Worm (Caenorhabditis elegans): ENCODE measurements around the gene T16G12.7.

DNA sequence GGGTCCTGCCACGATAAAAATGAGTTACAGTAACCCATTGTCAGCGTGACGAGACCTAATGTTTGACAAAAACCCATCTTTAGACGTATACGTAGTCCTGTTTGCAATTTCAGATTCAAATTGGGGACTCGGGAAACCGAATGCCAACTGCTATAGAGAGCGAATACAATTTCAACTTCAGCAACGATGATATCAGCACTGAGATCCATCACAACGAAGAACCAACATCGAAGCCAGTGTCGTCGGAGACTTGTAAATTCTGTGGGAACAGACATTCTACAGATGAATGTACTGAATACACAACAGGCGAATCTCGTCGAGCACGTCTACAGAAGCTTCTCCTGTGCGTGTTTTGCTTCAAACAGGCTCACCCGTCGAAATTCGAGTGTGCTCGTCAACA is 45.7 kb upstream of the T16G12.7 start:
- TF ChIP-seq pros-1 (tag; optimal IDR thresholded peaks at IDR 0.05) (no peak), elt-4 (tag; optimal IDR thresholded peaks at IDR 0.05) (no peak), ets-4 (tag; optimal IDR thresholded peaks at IDR 0.05) (no peak), ama-1 (optimal IDR thresholded peaks at IDR 0.05) (no peak), ceh-2 (tag; optimal IDR thresholded peaks at IDR 0.05) (no peak), eyg-1 (tag; optimal IDR thresholded peaks at IDR 0.05) (no peak), ref-2 (tag; optimal IDR thresholded peaks at IDR 0.05) (no peak), pag-3 (tag; optimal IDR thresholded peaks at IDR 0.05; ENCODE audit: borderline replicate concordance) (no peak)

All from whole organism, late embryonic.